Fruit fly (Drosophila melanogaster) whole organism: Measurements from ENCODE around the gene Mekk1.

Experiments used
- CG8478 ChIP-seq: fragments of >200 bp; optimal IDR thresholded peaks from 2 replicates; lab custom pipeline; 2018; ENCODE audit warnings: inconsistent platforms
- Dll ChIP-seq: fragments of >200 bp; optimal IDR thresholded peaks from 2 replicates; lab custom pipeline; 2017
- EcR ChIP-seq, 2 experiments: fragments of >200 bp; optimal IDR thresholded peaks; 2 replicates each; lab custom pipeline; 2017; ENCODE audit warnings: missing biosample characterization in 2 of 2, missing genetic modification characterization in 2 of 2, missing genetic modification reagents in 2 of 2
- pan ChIP-seq: fragments of >200 bp; optimal IDR thresholded peaks from 2 replicates; lab custom pipeline; 2017
- psq ChIP-seq: fragments of >200 bp; optimal IDR thresholded peaks from 2 replicates; lab custom pipeline; 2017
- usp ChIP-seq: fragments of >200 bp; optimal IDR thresholded peaks from 2 replicates; lab custom pipeline; 2017; ENCODE audit warnings: missing biosample characterization, missing genetic modification characterization, mixed read lengths

Mekk1 gene

dm6 chr3R:18726334-18726733, 17.1 kb downstream of the Mekk1 start, which contains the start of gene CG7714:
Gene CG7714, minus strand, starts transcription at chr3R:18726434.
- no peak for TF ChIP-seq Dll
- TF ChIP-seq psq (lab: Kevin White, UChicago) = no peak
- no peak for TF ChIP-seq EcR (GFP tag; optimal IDR thresholded peaks at IDR 0.05; lab: Kevin White, UChicago)
- no peak for TF ChIP-seq usp
- TF ChIP-seq pan (lab: Kevin White, UChicago) = no peak
- no peak for TF ChIP-seq CG8478 (lab: Kevin White, UChicago)

- TF ChIP-seq usp = no peak
- TF ChIP-seq CG8478 (lab: Kevin White, UChicago) = no peak
- TF ChIP-seq EcR (GFP tag; optimal IDR thresholded peaks at IDR 0.05; lab: Kevin White, UChicago) = no peak
- no peak for TF ChIP-seq Dll
- no peak for TF ChIP-seq pan (lab: Kevin White, UChicago)
- TF ChIP-seq psq (lab: Kevin White, UChicago) = no peak
Measured at dm6 chr3R:18722490-18722889, 20.9 kb downstream of the Mekk1 start, which contains the start of gene CG34283. Gene CG34283, minus strand, starts transcription at chr3R:18722590.

DNA sequence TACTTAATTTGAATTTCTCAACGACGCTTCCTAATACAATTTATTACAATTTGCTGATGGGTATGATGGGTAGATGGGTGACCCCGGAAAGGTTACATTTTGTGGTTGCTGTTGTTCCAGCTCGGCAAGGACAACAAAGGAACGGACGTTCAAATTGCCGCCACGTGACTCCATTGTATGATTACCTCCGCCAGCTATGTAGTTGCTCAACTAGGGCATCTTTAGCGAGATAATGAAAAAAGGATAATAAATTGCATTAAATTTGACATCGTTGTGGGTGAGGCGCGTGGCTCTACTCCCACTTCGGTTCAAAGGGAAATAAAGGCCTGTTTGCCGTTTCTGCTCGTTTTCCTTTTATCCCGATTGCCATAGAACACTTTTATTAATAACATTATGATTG, 22.0 kb downstream of the Mekk1 start:
- TF ChIP-seq usp = no peak
- no peak for TF ChIP-seq EcR (GFP tag; optimal IDR thresholded peaks at IDR 0.05; lab: Kevin White, UChicago)
- TF ChIP-seq psq (lab: Kevin White, UChicago) = no peak
- TF ChIP-seq CG8478 (lab: Kevin White, UChicago) = no peak
- TF ChIP-seq pan (lab: Kevin White, UChicago) = no peak
- TF ChIP-seq Dll = no peak

dm6 chr3R:18719767-18720341, 23.5 kb downstream of the Mekk1 start:
- no peak for TF ChIP-seq Dll
- no peak for TF ChIP-seq pan (lab: Kevin White, UChicago)
- TF ChIP-seq EcR (GFP tag; optimal IDR thresholded peaks at IDR 0.05; lab: Kevin White, UChicago) = no peak
- no peak for TF ChIP-seq usp
- TF ChIP-seq CG8478 (lab: Kevin White, UChicago) = no peak
- no peak for TF ChIP-seq psq (lab: Kevin White, UChicago)

- TF ChIP-seq psq (lab: Kevin White, UChicago) (no peak), pan (lab: Kevin White, UChicago) (no peak), Dll (no peak), CG8478 (lab: Kevin White, UChicago) (no peak), usp (no peak), EcR (GFP tag; optimal IDR thresholded peaks at IDR 0.05; lab: Kevin White, UChicago) (no peak)
Measured at dm6 chr3R:18707492-18707891, 35.9 kb downstream of the Mekk1 start.

DNA sequence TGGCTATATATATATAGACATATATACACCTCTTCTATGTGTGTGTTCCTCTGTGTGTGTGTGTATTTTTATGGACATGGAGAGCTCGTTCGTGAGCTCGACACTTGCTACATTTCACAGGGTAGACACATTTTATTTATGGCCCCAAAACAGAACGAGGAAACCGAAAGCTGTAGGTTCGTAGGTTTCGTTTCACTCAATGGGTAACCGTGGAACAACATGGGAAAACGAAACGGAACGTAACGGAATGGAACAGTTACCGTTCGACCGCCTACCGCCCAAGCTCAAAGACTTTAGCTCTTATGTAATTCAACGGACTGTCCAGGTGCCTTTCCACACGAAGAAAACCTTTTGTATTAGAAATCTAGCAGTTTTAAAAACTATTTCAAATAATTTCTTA, 37.1 kb downstream of the Mekk1 start:
- TF ChIP-seq usp (no peak), Dll (no peak), pan (lab: Kevin White, UChicago) (no peak), psq (lab: Kevin White, UChicago) (no peak), CG8478 (lab: Kevin White, UChicago) (no peak), EcR (GFP tag; optimal IDR thresholded peaks at IDR 0.05; lab: Kevin White, UChicago) (no peak)

dm6 chr3R:18705150-18705549, 38.2 kb downstream of the Mekk1 start, which contains the start of the genes ChAT and VAChT:
Gene ChAT, plus strand, starts transcription at chr3R:18705501.
Gene VAChT, plus strand, starts transcription at chr3R:18705501.
- no peak for TF ChIP-seq usp
- TF ChIP-seq psq (lab: Kevin White, UChicago) = no peak
- no peak for TF ChIP-seq Dll
- TF ChIP-seq CG8478 (lab: Kevin White, UChicago) = no peak
- no peak for TF ChIP-seq EcR (GFP tag; optimal IDR thresholded peaks at IDR 0.05; lab: Kevin White, UChicago)
- TF ChIP-seq pan (lab: Kevin White, UChicago) = no peak

- no peak for TF ChIP-seq usp
- no peak for TF ChIP-seq psq (lab: Kevin White, UChicago)
- TF ChIP-seq EcR (GFP tag; optimal IDR thresholded peaks at IDR 0.05; lab: Kevin White, UChicago) = no peak
- no peak for TF ChIP-seq Dll
- no peak for TF ChIP-seq pan (lab: Kevin White, UChicago)
- no peak for TF ChIP-seq CG8478 (lab: Kevin White, UChicago)
Measured at dm6 chr3R:18703514-18703913, 39.9 kb downstream of the Mekk1 start.

DNA sequence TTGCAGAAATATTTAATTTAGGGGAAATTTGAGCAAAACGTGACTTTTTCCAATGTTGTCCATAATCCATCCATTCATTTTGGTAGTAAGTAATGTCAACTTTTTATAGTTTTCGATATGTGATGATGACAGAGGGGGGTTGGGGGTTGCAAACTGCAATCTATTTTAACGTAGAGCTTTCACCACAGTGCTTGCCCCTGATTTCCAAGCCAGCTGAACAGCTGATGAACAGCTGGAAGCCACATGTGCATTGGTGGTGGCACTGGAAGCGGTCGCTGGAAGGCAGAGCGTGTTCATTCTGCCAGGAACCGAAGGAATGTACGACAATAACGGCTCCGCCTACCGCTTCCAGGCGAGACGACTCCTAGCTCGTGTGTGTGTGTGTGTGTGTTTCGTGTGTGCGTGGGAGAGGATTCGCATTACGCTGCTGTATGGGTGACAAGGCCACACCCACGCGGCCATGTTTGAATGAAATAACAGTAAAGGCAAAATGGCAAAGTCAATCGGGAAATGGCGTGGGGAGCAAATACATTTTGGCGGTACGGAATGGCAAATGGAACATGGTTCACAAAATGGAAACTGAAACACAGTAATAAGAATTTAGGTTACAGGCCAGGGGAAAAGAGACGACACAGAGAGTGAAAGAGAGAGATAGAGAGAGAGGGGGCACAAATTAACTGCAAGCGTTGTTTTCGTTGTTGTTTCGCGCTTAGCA, 44.4 kb downstream of the Mekk1 start:
- no peak for TF ChIP-seq usp
- TF ChIP-seq psq (lab: Kevin White, UChicago) = no peak
- TF ChIP-seq EcR (GFP tag; optimal IDR thresholded peaks at IDR 0.05; lab: Kevin White, UChicago) = no peak
- TF ChIP-seq Dll = no peak

DNA sequence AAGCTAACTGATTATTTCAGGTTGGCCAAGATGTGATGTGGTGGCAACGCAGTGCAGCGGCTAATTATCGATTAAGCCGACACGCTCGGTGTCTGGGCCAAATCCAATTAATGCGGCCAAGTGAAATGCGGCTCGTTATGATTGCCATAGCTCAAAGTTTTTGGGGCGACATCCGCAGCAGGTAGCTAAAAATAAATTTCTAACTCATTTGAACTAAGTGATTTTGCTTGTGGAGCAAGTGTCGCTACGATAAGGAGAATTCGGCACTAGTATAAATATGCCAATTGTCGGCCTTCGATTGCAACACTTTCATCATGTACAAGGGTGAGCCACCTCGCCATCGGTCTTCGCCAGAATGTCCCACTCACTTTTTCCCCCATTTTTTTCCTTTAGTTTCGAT, 48.4 kb downstream of the Mekk1 start, which contains the start of gene CG34282:
TSS of gene CG34282 (plus strand) at position 301 of the 400 bp plus-strand sequence.
- no peak for TF ChIP-seq EcR (GFP tag; optimal IDR thresholded peaks at IDR 0.05; lab: Kevin White, UChicago)

- no peak for TF ChIP-seq pan (lab: Kevin White, UChicago)
- TF ChIP-seq EcR (GFP tag; optimal IDR thresholded peaks at IDR 0.05; lab: Kevin White, UChicago) = no peak
- no peak for TF ChIP-seq psq (lab: Kevin White, UChicago)
- TF ChIP-seq usp = no peak
- TF ChIP-seq Dll = no peak
- TF ChIP-seq CG8478 (lab: Kevin White, UChicago) = no peak
Measured at dm6 chr3R:18693611-18694010, 49.8 kb downstream of the Mekk1 start, which contains the start of gene CG14300. Gene CG14300, minus strand, starts transcription at chr3R:18693711.

DNA sequence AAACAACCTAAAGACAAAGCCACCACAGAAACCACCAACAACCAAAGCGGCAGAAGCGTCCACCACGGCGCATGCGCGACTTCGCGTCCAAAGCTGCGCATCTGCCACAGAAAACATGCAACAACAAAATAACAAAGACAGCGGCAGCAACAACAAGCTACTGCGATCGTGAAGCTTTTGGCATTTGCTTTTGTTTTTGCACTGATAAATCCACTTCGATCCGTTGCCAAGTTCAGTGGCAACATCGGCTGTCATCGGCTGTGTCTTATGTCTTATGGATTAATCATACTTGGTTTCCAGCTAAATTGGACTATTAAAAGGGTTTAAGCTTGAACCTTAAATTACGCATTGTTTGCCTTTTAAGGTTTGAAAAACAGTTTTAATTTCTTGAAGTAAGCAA, 50.8 kb downstream of the Mekk1 start, which contains the start of gene Muc91C:
TSS of gene Muc91C (minus strand) at position 101 of the 400 bp plus-strand sequence.
- TF ChIP-seq CG8478 (lab: Kevin White, UChicago) (no peak), pan (lab: Kevin White, UChicago) (no peak), EcR (GFP tag; optimal IDR thresholded peaks at IDR 0.05; lab: Kevin White, UChicago) (no peak), usp (no peak), psq (lab: Kevin White, UChicago) (no peak), Dll (no peak)
